Worm (Caenorhabditis elegans): Measurements from ENCODE around the gene Y48A6C.8.

- no peak for TF ChIP-seq unc-39 (tag; optimal IDR thresholded peaks at IDR 0.05)
- no peak for TF ChIP-seq fos-1 (tag; optimal IDR thresholded peaks at IDR 0.05)
- no peak for TF ChIP-seq unc-62 (GFP tag; optimal IDR thresholded peaks at IDR 0.05)
- TF ChIP-seq eor-1 (tag; optimal IDR thresholded peaks at IDR 0.05), result no peak
- TF ChIP-seq ZK546.5 (tag; optimal IDR thresholded peaks at IDR 0.05), result no peak
- no peak for TF ChIP-seq mdl-1 (tag; optimal IDR thresholded peaks at IDR 0.05)
Observed at ce11 chrIII:11175642-11176217, 48.3 kb upstream of the Y48A6C.8 start.
